Worm (Caenorhabditis elegans) whole organism, mixed stage, embryonic: ENCODE measurements around the gene rab-33.

ENCODE experiments used
- bed-3 ChIP-seq: fragments of 200-800 bp; sonication (Bioruptor generic); optimal IDR thresholded peaks from 3 replicates; lab custom pipeline; 2018; ENCODE audit warnings: mild to moderate bottlenecking, missing genetic modification characterization, moderate library complexity, missing compliant biosample characterization
- blmp-1 ChIP-seq: fragments of 150-350 bp; optimal IDR thresholded peaks from 2 replicates; lab custom pipeline; 2014; ENCODE audit warnings: missing biosample characterization, missing genetic modification characterization
- ceh-39 ChIP-seq: fragments of 150-350 bp; optimal IDR thresholded peaks from 2 replicates; lab custom pipeline; 2014; ENCODE audit warnings: missing biosample characterization, missing genetic modification characterization
- ceh-43 ChIP-seq: fragments of 200-800 bp; sonication (Bioruptor generic); optimal IDR thresholded peaks from 2 replicates; lab custom pipeline; 2018; ENCODE audit warnings: mild to moderate bottlenecking, missing genetic modification characterization, moderate library complexity, missing compliant biosample characterization
- ceh-83 ChIP-seq: fragments of 200-800 bp; sonication (Bioruptor generic); optimal IDR thresholded peaks from 2 replicates; lab custom pipeline; 2018; ENCODE audit warnings: mild to moderate bottlenecking, missing genetic modification characterization, missing compliant biosample characterization
- ces-1 ChIP-seq: fragments of 150-350 bp; optimal IDR thresholded peaks from 2 replicates; lab custom pipeline; 2014; ENCODE audit warnings: missing biosample characterization, missing genetic modification reagents, missing genetic modification characterization
- cnd-1 ChIP-seq: fragments of 200-800 bp; sonication (Bioruptor generic); optimal IDR thresholded peaks from 2 replicates; lab custom pipeline; 2018; ENCODE audit warnings: mild to moderate bottlenecking, missing genetic modification characterization, missing compliant biosample characterization
- drap-1 ChIP-seq: fragments of 200-800 bp; sonication (Bioruptor generic); optimal IDR thresholded peaks from 3 replicates; lab custom pipeline; 2018; ENCODE audit warnings: mild to moderate bottlenecking, missing genetic modification characterization, missing compliant biosample characterization
- elt-1 ChIP-seq: sonication (generic microtip); optimal IDR thresholded peaks from 2 replicates; lab custom pipeline; 2017; ENCODE audit warnings: missing genetic modification characterization, mild to moderate bottlenecking, missing compliant biosample characterization, antibody characterized with exemption, moderate library complexity, borderline replicate concordance; ENCODE audit not compliant: insufficient read depth
- elt-3 ChIP-seq: fragments of 150-350 bp; optimal IDR thresholded peaks from 2 replicates; lab custom pipeline; 2014; ENCODE audit warnings: missing biosample characterization, missing genetic modification characterization
- flh-1 ChIP-seq: fragments of 200-800 bp; sonication (Bioruptor generic); optimal IDR thresholded peaks from 2 replicates; lab custom pipeline; 2018; ENCODE audit warnings: mild to moderate bottlenecking, missing genetic modification characterization, moderate library complexity, missing compliant biosample characterization
- ham-2 ChIP-seq: fragments of 200-800 bp; sonication (Bioruptor generic); optimal IDR thresholded peaks from 2 replicates; lab custom pipeline; 2018; ENCODE audit warnings: mild to moderate bottlenecking, missing genetic modification characterization, missing compliant biosample characterization
- hlh-1 ChIP-seq: fragments of 150-350 bp; optimal IDR thresholded peaks from 2 replicates; lab custom pipeline; 2014; ENCODE audit warnings: missing biosample characterization, missing genetic modification reagents, missing genetic modification characterization
- lin-13 ChIP-seq: fragments of 150-350 bp; optimal IDR thresholded peaks from 2 replicates; lab custom pipeline; 2014; ENCODE audit warnings: missing biosample characterization, missing genetic modification characterization
- lin-32 ChIP-seq: fragments of 200-800 bp; sonication (Bioruptor generic); optimal IDR thresholded peaks from 2 replicates; lab custom pipeline; 2018; ENCODE audit warnings: mild to moderate bottlenecking, missing genetic modification characterization, missing compliant biosample characterization
- lsy-2 ChIP-seq: fragments of 150-350 bp; optimal IDR thresholded peaks from 2 replicates; lab custom pipeline; 2014; ENCODE audit warnings: missing biosample characterization, missing genetic modification characterization
- mab-5 ChIP-seq: fragments of 150-350 bp; optimal IDR thresholded peaks from 2 replicates; lab custom pipeline; 2014; ENCODE audit warnings: missing biosample characterization, missing genetic modification characterization
- mep-1 ChIP-seq: fragments of 150-350 bp; optimal IDR thresholded peaks from 2 replicates; lab custom pipeline; 2017; ENCODE audit warnings: missing biosample characterization, missing genetic modification reagents, missing genetic modification characterization, inconsistent platforms
- nhr-2 ChIP-seq: fragments of 150-350 bp; optimal IDR thresholded peaks from 2 replicates; lab custom pipeline; 2014; ENCODE audit warnings: missing biosample characterization, missing genetic modification characterization
- nhr-237 ChIP-seq: fragments of 150-350 bp; optimal IDR thresholded peaks from 2 replicates; lab custom pipeline; 2014; ENCODE audit warnings: missing biosample characterization, missing genetic modification characterization
- nhr-76 ChIP-seq: sonication (generic microtip); optimal IDR thresholded peaks from 2 replicates; lab custom pipeline; 2017; ENCODE audit warnings: missing biosample characterization, missing genetic modification characterization
- pha-4 ChIP-seq: fragments of 150-350 bp; optimal IDR thresholded peaks from 2 replicates; lab custom pipeline; 2018; ENCODE audit warnings: missing biosample characterization, missing genetic modification reagents, missing genetic modification characterization
- snpc-4 ChIP-seq: fragments of 150-350 bp; optimal IDR thresholded peaks from 2 replicates; lab custom pipeline; 2014; ENCODE audit warnings: missing biosample characterization, missing genetic modification characterization
- tbx-8 ChIP-seq: fragments of 200-800 bp; sonication (Bioruptor generic); optimal IDR thresholded peaks from 2 replicates; lab custom pipeline; 2018; ENCODE audit warnings: mild to moderate bottlenecking, missing genetic modification characterization, moderate library complexity, missing compliant biosample characterization
- unc-120 ChIP-seq: sonication (generic microtip); optimal IDR thresholded peaks from 2 replicates; lab custom pipeline; 2017; ENCODE audit warnings: missing genetic modification characterization, missing compliant biosample characterization; ENCODE audit not compliant: poor library complexity, severe bottlenecking
- unc-39 ChIP-seq: fragments of 150-350 bp; optimal IDR thresholded peaks from 2 replicates; lab custom pipeline; 2014; ENCODE audit warnings: missing biosample characterization, missing genetic modification characterization
- unc-62 ChIP-seq: fragments of 150-350 bp; optimal IDR thresholded peaks from 2 replicates; lab custom pipeline; 2014; ENCODE audit warnings: missing biosample characterization, missing genetic modification reagents, missing genetic modification characterization
- ztf-11 ChIP-seq: fragments of 150-350 bp; optimal IDR thresholded peaks from 2 replicates; lab custom pipeline; 2014; ENCODE audit warnings: missing biosample characterization, missing genetic modification characterization

The rab-33 gene

ce11 chrIII:10503753-10504152 is at the start of gene rab-33:
Gene rab-33 (minus strand): TSS chrIII:10503853.
- TF ChIP-seq mab-5 (tag; lab: Kevin White, UChicago), result no peak
- TF ChIP-seq bed-3 (GFP tag; lab: Kevin White, UChicago), result no peak
- TF ChIP-seq drap-1 (GFP tag; lab: Kevin White, UChicago), result no peak
- no peak for TF ChIP-seq ceh-39
- TF ChIP-seq nhr-237 (tag; lab: Kevin White, UChicago), result no peak
- no peak for TF ChIP-seq tbx-8
- TF ChIP-seq lin-13 (tag; lab: Kevin White, UChicago), result no peak
- no peak for TF ChIP-seq blmp-1 (tag; lab: Kevin White, UChicago)
- no peak for TF ChIP-seq lsy-2 (tag; lab: Kevin White, UChicago)
- TF ChIP-seq snpc-4 (tag; lab: Kevin White, UChicago), result no peak
- no peak for TF ChIP-seq unc-62
- TF ChIP-seq cnd-1, result no peak
- no peak for TF ChIP-seq lin-32 (GFP tag; lab: Kevin White, UChicago)

- no peak for TF ChIP-seq hlh-1
- no peak for TF ChIP-seq lin-32 (GFP tag; lab: Kevin White, UChicago)
- TF ChIP-seq nhr-2 (tag; lab: Kevin White, UChicago), result no peak
- no peak for TF ChIP-seq elt-3
- no peak for TF ChIP-seq unc-62
Observed at ce11 chrIII:10552929-10553328, 49.3 kb upstream of the rab-33 start, which contains the start of gene T21C12.8. Gene T21C12.8 (minus strand): TSS chrIII:10553029.

- no peak for TF ChIP-seq cnd-1
- TF ChIP-seq elt-1 (tag; lab: Kevin White, UChicago), result no peak
- TF ChIP-seq nhr-2 (tag; lab: Kevin White, UChicago), result no peak
- TF ChIP-seq lsy-2 (tag; lab: Kevin White, UChicago), result no peak
- no peak for TF ChIP-seq mab-5 (tag; lab: Kevin White, UChicago)
- no peak for TF ChIP-seq ces-1 (GFP tag; lab: Kevin White, UChicago)
- no peak for TF ChIP-seq tbx-8
- TF ChIP-seq, all 35 proteins: peak for 0
Observed at ce11 chrIII:10538757-10539213, 35.1 kb upstream of the rab-33 start, which contains the start of gene nlp-68. Gene nlp-68 (minus strand): TSS chrIII:10539163.

ce11 chrIII:10537558-10537957 is 33.9 kb upstream of the rab-33 start:
- TF ChIP-seq nhr-76 (tag; lab: Kevin White, UChicago) (no peak), ztf-11 (tag; lab: Kevin White, UChicago) (no peak), elt-1 (tag; lab: Kevin White, UChicago) (no peak)

ce11 chrIII:10537003-10537402 is 33.4 kb upstream of the rab-33 start:
- no peak for TF ChIP-seq elt-3
- TF ChIP-seq ceh-83 (GFP tag; lab: Kevin White, UChicago), result no peak
- TF ChIP-seq ceh-43 (GFP tag; lab: Kevin White, UChicago), result no peak
- no peak for TF ChIP-seq unc-39 (tag; lab: Kevin White, UChicago)
- no peak for TF ChIP-seq bed-3 (GFP tag; lab: Kevin White, UChicago)
- no peak for TF ChIP-seq ham-2 (GFP tag; lab: Kevin White, UChicago)
- TF ChIP-seq lin-32 (GFP tag; lab: Kevin White, UChicago), result no peak
- no peak for TF ChIP-seq nhr-237 (tag; lab: Kevin White, UChicago)
- no peak for TF ChIP-seq flh-1
- no peak for TF ChIP-seq elt-1 (tag; lab: Kevin White, UChicago)
- TF ChIP-seq unc-120 (tag; lab: Kevin White, UChicago), result no peak
- no peak for TF ChIP-seq unc-62
- TF ChIP-seq mep-1 (tag; lab: Kevin White, UChicago), result no peak
- no peak for TF ChIP-seq lsy-2 (tag; lab: Kevin White, UChicago)
- no peak for TF ChIP-seq nhr-76 (tag; lab: Kevin White, UChicago)

- no peak for TF ChIP-seq lin-32 (GFP tag; lab: Kevin White, UChicago)
- no peak for TF ChIP-seq pha-4 (tag; lab: Kevin White, UChicago)
- no peak for TF ChIP-seq unc-120 (tag; lab: Kevin White, UChicago)
- no peak for TF ChIP-seq unc-39 (tag; lab: Kevin White, UChicago)
- no peak for TF ChIP-seq tbx-8
- no peak for TF ChIP-seq nhr-76 (tag; lab: Kevin White, UChicago)
- no peak for TF ChIP-seq hlh-1
Observed at ce11 chrIII:10536087-10536723, 32.6 kb upstream of the rab-33 start.
